Fruit fly (Drosophila melanogaster) whole organism, embryonic: Measurements from ENCODE around the gene CG11668.
A peak's percentile ranks its signal among the peaks of the same experiment; 100 is the strongest.

Experiments
- BEAF-32 ChIP-seq: fragments of 200-800 bp; sonication (Bioruptor generic); optimal IDR thresholded peaks from 3 replicates; lab custom pipeline; 2017; ENCODE audit warnings: missing biosample characterization, missing genetic modification characterization, mild to moderate bottlenecking, moderate library complexity, missing genetic modification reagents
- CG13894 ChIP-seq: fragments of 200-800 bp; sonication (Bioruptor generic); optimal IDR thresholded peaks from 3 replicates; lab custom pipeline; 2018; ENCODE audit warnings: missing biosample characterization, mild to moderate bottlenecking, missing genetic modification characterization, moderate library complexity
- CG14860 ChIP-seq: fragments of 200-800 bp; sonication (Bioruptor generic); IDR thresholded peaks from 3 replicates; pipeline ENCODE4 v1.3.6; 2022; ENCODE audit warnings: missing biosample characterization, missing genetic modification characterization; ENCODE audit not compliant: partially characterized antibody
- CG15479 ChIP-seq: fragments of 200-800 bp; sonication (Bioruptor generic); optimal IDR thresholded peaks from 3 replicates; lab custom pipeline; 2019; ENCODE audit warnings: missing biosample characterization, mild to moderate bottlenecking, missing genetic modification characterization, moderate library complexity
- CG17385 ChIP-seq: fragments of 200-800 bp; sonication (Bioruptor generic); optimal IDR thresholded peaks from 3 replicates; lab custom pipeline; 2018; ENCODE audit warnings: missing biosample characterization, mild to moderate bottlenecking, missing genetic modification characterization
- CG18764 ChIP-seq: fragments of 200-800 bp; sonication (Bioruptor generic); optimal IDR thresholded peaks from 3 replicates; lab custom pipeline; 2016; ENCODE audit warnings: missing biosample characterization, missing genetic modification characterization
- CG2712 ChIP-seq: fragments of 200-800 bp; optimal IDR thresholded peaks from 3 replicates; lab custom pipeline; 2019; ENCODE audit warnings: missing biosample characterization, mild to moderate bottlenecking, missing genetic modification characterization, moderate library complexity
- CG34224 ChIP-seq: fragments of 200-800 bp; sonication (Bioruptor generic); IDR thresholded peaks from 3 replicates; pipeline ENCODE4 v1.3.6; 2022; ENCODE audit warnings: missing biosample characterization, missing genetic modification characterization; ENCODE audit not compliant: partially characterized antibody
- CG4282 ChIP-seq: fragments of 200-800 bp; sonication (Bioruptor generic); optimal IDR thresholded peaks from 2 replicates; lab custom pipeline; 2016; ENCODE audit warnings: missing biosample characterization, missing genetic modification characterization
- CG6791 ChIP-seq: fragments of 200-800 bp; sonication (Bioruptor generic); IDR thresholded peaks from 3 replicates; pipeline ENCODE4 v1.3.6; 2022; ENCODE audit warnings: missing biosample characterization, missing genetic modification characterization; ENCODE audit not compliant: partially characterized antibody
- CG7963 ChIP-seq: fragments of 200-800 bp; sonication (Bioruptor generic); IDR thresholded peaks from 3 replicates; pipeline ENCODE4 v1.3.6; 2022; ENCODE audit warnings: missing biosample characterization, missing genetic modification characterization; ENCODE audit not compliant: partially characterized antibody
- CG8478 ChIP-seq: fragments of >200 bp; optimal IDR thresholded peaks from 2 replicates; lab custom pipeline; 2018
- CG8944 ChIP-seq: fragments of 200-800 bp; sonication (Bioruptor generic); optimal IDR thresholded peaks from 3 replicates; lab custom pipeline; 2016; ENCODE audit warnings: missing biosample characterization, missing genetic modification characterization
- CoRest ChIP-seq: fragments of 200-800 bp; sonication (Bioruptor generic); optimal IDR thresholded peaks from 3 replicates; lab custom pipeline; 2018; ENCODE audit warnings: missing biosample characterization, mild to moderate bottlenecking, missing genetic modification characterization, moderate library complexity
- D ChIP-seq, 2 experiments: fragments of 200-800 bp in 1 of 2; fragments of >200 bp in 1 of 2; sonication (Bioruptor generic) in 1 of 2; optimal IDR thresholded peaks; 2 replicates in 1 of 2; 3 replicates in 1 of 2; lab custom pipeline; 2017; ENCODE audit warnings: mild to moderate bottlenecking in 1 of 2, missing biosample characterization in 1 of 2, missing genetic modification characterization in 1 of 2, missing genetic modification reagents in 1 of 2
- Jarid2 ChIP-seq: fragments of 200-800 bp; sonication (Bioruptor generic); optimal IDR thresholded peaks from 3 replicates; lab custom pipeline; 2017; ENCODE audit warnings: mild to moderate bottlenecking, missing biosample characterization, missing genetic modification reagents, missing genetic modification characterization
- Mad ChIP-seq: fragments of 200-800 bp; sonication (Bioruptor generic); optimal IDR thresholded peaks from 2 replicates; lab custom pipeline; 2016; ENCODE audit warnings: missing biosample characterization, missing genetic modification characterization
- Max ChIP-seq: fragments of 200-800 bp; sonication (Bioruptor generic); optimal IDR thresholded peaks from 2 replicates; lab custom pipeline; 2016; ENCODE audit warnings: missing biosample characterization, mild to moderate bottlenecking, missing genetic modification characterization
- Mrtf ChIP-seq: fragments of 200-800 bp; sonication (Bioruptor generic); IDR thresholded peaks from 3 replicates; pipeline ENCODE4 v1.3.6; 2022; ENCODE audit warnings: missing biosample characterization, missing genetic modification characterization
- Nf-YB ChIP-seq: fragments of 200-800 bp; sonication (Bioruptor generic); optimal IDR thresholded peaks from 3 replicates; lab custom pipeline; 2019; ENCODE audit warnings: missing biosample characterization, mild to moderate bottlenecking, missing genetic modification characterization, moderate library complexity
- Nf-YC ChIP-seq: fragments of 200-800 bp; optimal IDR thresholded peaks from 3 replicates; lab custom pipeline; 2019; ENCODE audit warnings: missing biosample characterization, mild to moderate bottlenecking, missing genetic modification characterization, moderate library complexity
- al ChIP-seq: fragments of 200-800 bp; sonication (Bioruptor generic); IDR thresholded peaks from 2 replicates; pipeline ENCODE4 v1.3.6; 2022; ENCODE audit warnings: missing biosample characterization, missing genetic modification characterization
- aop ChIP-seq: fragments of 200-800 bp; sonication (Bioruptor generic); IDR thresholded peaks from 2 replicates; pipeline ENCODE4 v1.3.6; 2022; ENCODE audit warnings: missing biosample characterization, missing genetic modification characterization
- bbx ChIP-seq: fragments of 200-800 bp; sonication (Bioruptor generic); IDR thresholded peaks from 2 replicates; pipeline ENCODE4 v1.3.6; 2022; ENCODE audit warnings: missing biosample characterization, missing genetic modification characterization; ENCODE audit not compliant: partially characterized antibody
- cg ChIP-seq: fragments of 200-800 bp; sonication (Bioruptor generic); optimal IDR thresholded peaks from 3 replicates; lab custom pipeline; 2019; ENCODE audit warnings: missing biosample characterization, mild to moderate bottlenecking, missing genetic modification characterization, moderate library complexity
- ci ChIP-seq: fragments of 200-800 bp; sonication (Bioruptor generic); IDR thresholded peaks from 3 replicates; pipeline ENCODE4 v1.3.6; 2022; ENCODE audit warnings: missing biosample characterization, missing genetic modification characterization
- crol ChIP-seq: fragments of 200-800 bp; sonication (Bioruptor generic); IDR thresholded peaks from 2 replicates; pipeline ENCODE4 v1.3.6; 2022; ENCODE audit warnings: missing biosample characterization, missing genetic modification characterization
- ftz-f1 ChIP-seq: fragments of 200-800 bp; sonication (Bioruptor generic); optimal IDR thresholded peaks from 2 replicates; lab custom pipeline; 2016; ENCODE audit warnings: missing biosample characterization, missing genetic modification characterization
- gce ChIP-seq: fragments of 200-800 bp; sonication (Bioruptor generic); IDR thresholded peaks from 3 replicates; pipeline ENCODE4 v1.3.6; 2022; ENCODE audit warnings: missing biosample characterization, missing genetic modification characterization
- gro ChIP-seq: fragments of 200-800 bp; sonication (Bioruptor generic); optimal IDR thresholded peaks from 2 replicates; lab custom pipeline; 2016; ENCODE audit warnings: missing biosample characterization, missing genetic modification characterization
- kni ChIP-seq: fragments of 200-800 bp; sonication (Bioruptor generic); optimal IDR thresholded peaks from 3 replicates; lab custom pipeline; 2017; ENCODE audit warnings: mild to moderate bottlenecking, missing biosample characterization, missing genetic modification reagents, missing genetic modification characterization
- oc ChIP-seq: fragments of 200-800 bp; sonication (Bioruptor generic); optimal IDR thresholded peaks from 2 replicates; lab custom pipeline; 2018; ENCODE audit warnings: missing biosample characterization, mild to moderate bottlenecking, missing genetic modification characterization, moderate library complexity
- phol ChIP-seq: fragments of 200-800 bp; sonication (Bioruptor generic); optimal IDR thresholded peaks from 3 replicates; lab custom pipeline; 2018; ENCODE audit warnings: missing biosample characterization, mild to moderate bottlenecking, missing genetic modification characterization, moderate library complexity
- prd ChIP-seq, 3 experiments: fragments of >200 bp in 2 of 3; fragments of 200-800 bp in 1 of 3; sonication (Bioruptor generic) in 1 of 3; optimal IDR thresholded peaks in 2 of 3; IDR thresholded peaks in 1 of 3; 2 replicates in 2 of 3; 3 replicates in 1 of 3; pipeline versions ENCODE4 v1.3.6 to Lab custom; 2017 to 2022; ENCODE audit warnings: missing biosample characterization in 1 of 3, missing genetic modification characterization in 1 of 3
- pros ChIP-seq: fragments of 200-800 bp; sonication (Bioruptor generic); optimal IDR thresholded peaks from 3 replicates; lab custom pipeline; 2019; ENCODE audit warnings: missing biosample characterization, mild to moderate bottlenecking, missing genetic modification characterization, moderate library complexity
- row ChIP-seq: fragments of 200-800 bp; sonication (Bioruptor generic); IDR thresholded peaks from 3 replicates; pipeline ENCODE4 v1.3.6; 2022; ENCODE audit warnings: missing biosample characterization, missing genetic modification characterization
- seq ChIP-seq: fragments of 200-800 bp; sonication (Bioruptor generic); IDR thresholded peaks from 2 replicates; pipeline ENCODE4 v1.3.6; 2022; ENCODE audit warnings: missing biosample characterization, missing genetic modification characterization
- tll ChIP-seq, 2 experiments: fragments of 200-800 bp in 1 of 2; fragments of >200 bp in 1 of 2; sonication (Bioruptor generic) in 1 of 2; optimal IDR thresholded peaks; 2 replicates each; lab custom pipeline; 2017 to 2019; ENCODE audit warnings: missing biosample characterization in 2 of 2, missing genetic modification characterization in 2 of 2, mild to moderate bottlenecking in 1 of 2, moderate library complexity in 1 of 2
- unpg ChIP-seq: fragments of 200-800 bp; sonication (Bioruptor generic); optimal IDR thresholded peaks from 3 replicates; lab custom pipeline; 2018; ENCODE audit warnings: missing biosample characterization, mild to moderate bottlenecking, missing genetic modification characterization, moderate library complexity
- yki ChIP-seq: fragments of >200 bp; optimal IDR thresholded peaks from 3 replicates; lab custom pipeline; 2018
- z ChIP-seq: fragments of 200-800 bp; sonication (Bioruptor generic); IDR thresholded peaks from 3 replicates; pipeline ENCODE4 v1.3.6; 2022; ENCODE audit warnings: missing biosample characterization, missing genetic modification characterization
- zen ChIP-seq: fragments of 200-800 bp; sonication (Bioruptor generic); optimal IDR thresholded peaks from 3 replicates; lab custom pipeline; 2018; ENCODE audit warnings: missing biosample characterization, mild to moderate bottlenecking, missing genetic modification characterization, moderate library complexity
- zf30C ChIP-seq: fragments of 200-800 bp; sonication (Bioruptor generic); optimal IDR thresholded peaks from 3 replicates; lab custom pipeline; 2018; ENCODE audit warnings: missing biosample characterization, mild to moderate bottlenecking, missing genetic modification characterization

Gene CG11668

dm6 chr3R:13065180-13065757, 27.1 kb downstream of the CG11668 start:
- no peak for TF ChIP-seq BEAF-32 (GFP tag; lab: Kevin White, UChicago)
- TF ChIP-seq CG8478 (lab: Kevin White, UChicago), result peak; percentile 71
- TF ChIP-seq prd (optimal IDR thresholded peaks at IDR 0.05; lab: Kevin White, UChicago), result no peak
- TF ChIP-seq prd (GFP tag; IDR thresholded peaks at IDR 0.05; lab: Robert Waterston, UW), result no peak
- TF ChIP-seq CG13894 (tag; lab: Kevin White, UChicago), result no peak
- TF ChIP-seq CoRest (tag; lab: Kevin White, UChicago), result peak; percentile 25
- no peak for TF ChIP-seq aop (GFP tag; lab: Robert Waterston, UW)
- peak; percentile 15 for TF ChIP-seq Jarid2 (GFP tag; lab: Kevin White, UChicago)
- peak; percentile 95 for TF ChIP-seq cg (GFP tag; lab: Kevin White, UChicago)
- TF ChIP-seq CG7963 (GFP tag; lab: Robert Waterston, UW), result peak; percentile 44; the same call in 1 of the 3 replicates
- peak; percentile 37; the same call in 1 of the 2 replicates for TF ChIP-seq crol (GFP tag; lab: Robert Waterston, UW)
- TF ChIP-seq ci (GFP tag; lab: Robert Waterston, UW), result peak; percentile 24; the same call in 1 of the 3 replicates
- TF ChIP-seq zf30C, result peak; percentile 14
- TF ChIP-seq Nf-YC, result peak; percentile 92
- peak; percentile 10 for TF ChIP-seq pros
- peak; percentile 30; the same call in 1 of the 2 replicates for TF ChIP-seq seq
- peak; percentile 26; the same call in 1 of the 3 replicates for TF ChIP-seq CG14860 (GFP tag; lab: Robert Waterston, UW)
- no peak for TF ChIP-seq CG2712
- TF ChIP-seq CG34224, result no peak
- TF ChIP-seq tll (GFP tag; optimal IDR thresholded peaks at IDR 0.05; lab: Kevin White, UChicago), result peak in 1 of 2 experiments; percentile 52
- TF ChIP-seq CG17385 (GFP tag; lab: Kevin White, UChicago), result peak; percentile 29
- peak; percentile 6 for TF ChIP-seq yki (lab: Kevin White, UChicago)
- peak; percentile 69 for TF ChIP-seq D (optimal IDR thresholded peaks at IDR 0.05; lab: Kevin White, UChicago)
- TF ChIP-seq D (GFP tag; optimal IDR thresholded peaks at IDR 0.05; lab: Kevin White, UChicago), result no peak
- TF ChIP-seq unpg (GFP tag; lab: Kevin White, UChicago), result no peak
- no peak for TF ChIP-seq CG18764 (GFP tag; lab: Kevin White, UChicago)
- no peak for TF ChIP-seq Max
- TF ChIP-seq CG15479 (GFP tag; lab: Kevin White, UChicago), result peak; percentile 56
- no peak for TF ChIP-seq ftz-f1 (GFP tag; lab: Kevin White, UChicago)
- TF ChIP-seq CG4282 (GFP tag; lab: Kevin White, UChicago), result peak; percentile 90
- TF ChIP-seq bbx (GFP tag; lab: Robert Waterston, UW), result peak; percentile 40; the same call in 1 of the 2 replicates
- TF ChIP-seq gro, result no peak
- TF ChIP-seq Mad (GFP tag; lab: Kevin White, UChicago), result no peak
- peak; percentile 43 for TF ChIP-seq oc (tag; lab: Kevin White, UChicago)
- TF ChIP-seq z, result peak; percentile 56; the same call in 1 of the 3 replicates
- no peak for TF ChIP-seq al (GFP tag; lab: Robert Waterston, UW)
- no peak for TF ChIP-seq CG8944 (GFP tag; lab: Kevin White, UChicago)
- no peak for TF ChIP-seq gce (GFP tag; lab: Robert Waterston, UW)
- TF ChIP-seq row (GFP tag; lab: Robert Waterston, UW), result peak; percentile 71
- 0 out of 3 replicates have a peak, but pooled peaks have one; percentile 27 for TF ChIP-seq Mrtf (GFP tag; lab: Robert Waterston, UW)
- TF ChIP-seq Nf-YB (GFP tag; lab: Kevin White, UChicago), result peak; percentile 94
- peak; percentile 77 for TF ChIP-seq kni
- TF ChIP-seq CG6791 (GFP tag; lab: Robert Waterston, UW), result 0 out of 3 replicates have a peak, but pooled peaks have one; percentile 39
- TF ChIP-seq phol (tag; lab: Kevin White, UChicago), result peak; percentile 27
- TF ChIP-seq zen (tag; lab: Kevin White, UChicago), result peak; percentile 69
